Worm (Caenorhabditis elegans) whole organism, young adult: ENCODE measurements around the gene Y57E12AL.6.

Source experiments
- B0019.2 ChIP-seq: fragments of 200-800 bp; sonication (Bioruptor generic); conservative IDR thresholded peaks from 2 replicates; pipeline ENCODE4 v1.3.6; 2022; ENCODE audit warnings: missing genetic modification reagents, missing genetic modification characterization, missing compliant biosample characterization
- F57C9.4 ChIP-seq: sonication (generic microtip); optimal IDR thresholded peaks from 2 replicates; lab custom pipeline; 2017; ENCODE audit warnings: mild to moderate bottlenecking, missing genetic modification characterization, missing compliant biosample characterization
- T26A5.8 ChIP-seq: sonication (generic microtip); optimal IDR thresholded peaks from 2 replicates; lab custom pipeline; 2016; ENCODE audit warnings: missing genetic modification characterization, missing compliant biosample characterization
- Y53G8AR.9 ChIP-seq: fragments of 200-800 bp; sonication (Bioruptor generic); conservative IDR thresholded peaks from 2 replicates; pipeline ENCODE4 v1.3.6; 2022; ENCODE audit warnings: missing genetic modification reagents, missing genetic modification characterization, missing compliant biosample characterization
- ZK185.1 ChIP-seq: sonication (generic microtip); optimal IDR thresholded peaks from 2 replicates; lab custom pipeline; 2016; ENCODE audit warnings: mild to moderate bottlenecking, missing genetic modification characterization, missing compliant biosample characterization; ENCODE audit not compliant: poor library complexity, severe bottlenecking
- akir-1 ChIP-seq: fragments of 200-800 bp; sonication (Bioruptor generic); optimal IDR thresholded peaks from 2 replicates; lab custom pipeline; 2018; ENCODE audit warnings: mild to moderate bottlenecking, missing genetic modification characterization, moderate library complexity, missing compliant biosample characterization
- attf-3 ChIP-seq: fragments of 200-800 bp; sonication (Bioruptor generic); conservative IDR thresholded peaks from 2 replicates; pipeline ENCODE4 v1.3.6; 2022; ENCODE audit warnings: missing genetic modification reagents, missing genetic modification characterization, missing compliant biosample characterization
- attf-5 ChIP-seq: fragments of 200-800 bp; sonication (Bioruptor generic); optimal IDR thresholded peaks from 2 replicates; lab custom pipeline; 2018; ENCODE audit warnings: mild to moderate bottlenecking, missing genetic modification characterization, missing compliant biosample characterization
- bed-1 ChIP-seq: fragments of 200-800 bp; sonication (Bioruptor generic); IDR thresholded peaks from 2 replicates; pipeline ENCODE4 v1.3.6; 2022; ENCODE audit warnings: missing genetic modification reagents, missing genetic modification characterization, missing compliant biosample characterization
- cebp-1 ChIP-seq, 2 experiments: fragments of 200-800 bp in 1 of 2; sonication (Bioruptor generic) in 1 of 2; sonication (generic microtip) in 1 of 2; IDR thresholded peaks in 1 of 2; optimal IDR thresholded peaks in 1 of 2; 2 replicates each; pipeline versions ENCODE4 v1.3.6 to Lab custom; 2017 to 2022; ENCODE audit warnings: missing compliant biosample characterization in 2 of 2, missing genetic modification characterization in 2 of 2, mild to moderate bottlenecking in 1 of 2, missing genetic modification reagents in 1 of 2, moderate library complexity in 1 of 2
- ceh-27 ChIP-seq: fragments of 200-800 bp; sonication (Bioruptor generic); optimal IDR thresholded peaks from 2 replicates; lab custom pipeline; 2018; ENCODE audit warnings: mild to moderate bottlenecking, missing genetic modification characterization, moderate library complexity, missing compliant biosample characterization
- ceh-40 ChIP-seq: fragments of 200-800 bp; sonication (Bioruptor generic); IDR thresholded peaks from 2 replicates; pipeline ENCODE4 v1.3.6; 2022; ENCODE audit warnings: missing genetic modification characterization, missing compliant biosample characterization
- ceh-79 ChIP-seq: sonication (generic microtip); optimal IDR thresholded peaks from 2 replicates; lab custom pipeline; 2017; ENCODE audit warnings: mild to moderate bottlenecking, missing genetic modification characterization, missing compliant biosample characterization
- chd-7 ChIP-seq: sonication (generic microtip); optimal IDR thresholded peaks from 2 replicates; lab custom pipeline; 2016; ENCODE audit warnings: mild to moderate bottlenecking, missing genetic modification characterization, moderate library complexity, missing compliant biosample characterization
- die-1 ChIP-seq: sonication (generic microtip); optimal IDR thresholded peaks from 2 replicates; lab custom pipeline; 2016; ENCODE audit warnings: missing genotype, mild to moderate bottlenecking, missing genetic modification characterization, missing compliant biosample characterization
- dox-1 ChIP-seq: fragments of 200-800 bp; sonication (Bioruptor generic); IDR thresholded peaks from 2 replicates; pipeline ENCODE4 v1.3.6; 2022; ENCODE audit warnings: missing genetic modification reagents, missing genetic modification characterization, missing compliant biosample characterization
- fkh-3 ChIP-seq: sonication (generic microtip); optimal IDR thresholded peaks from 2 replicates; lab custom pipeline; 2016; ENCODE audit warnings: mild to moderate bottlenecking, missing genetic modification characterization, missing compliant biosample characterization
- hmg-20 ChIP-seq: fragments of 200-800 bp; sonication (Bioruptor generic); IDR thresholded peaks from 2 replicates; pipeline ENCODE4 v1.3.6; 2022; ENCODE audit warnings: missing genetic modification reagents, missing genetic modification characterization, missing compliant biosample characterization
- hsf-1 ChIP-seq: fragments of 200-800 bp; sonication (Bioruptor generic); IDR thresholded peaks from 2 replicates; pipeline ENCODE4 v1.3.6; 2022; ENCODE audit warnings: missing genetic modification reagents, missing genetic modification characterization, missing compliant biosample characterization
- let-607 ChIP-seq, 2 experiments: fragments of 200-800 bp in 1 of 2; sonication (Bioruptor generic) in 1 of 2; sonication (generic microtip) in 1 of 2; optimal IDR thresholded peaks; 2 replicates each; lab custom pipeline; 2016 to 2018; ENCODE audit warnings: mild to moderate bottlenecking in 2 of 2, missing compliant biosample characterization in 2 of 2, missing genetic modification characterization in 2 of 2, moderate library complexity in 2 of 2, missing genotype in 1 of 2
- lir-1 ChIP-seq: fragments of 200-800 bp; sonication (Bioruptor generic); conservative IDR thresholded peaks from 2 replicates; pipeline ENCODE4 v1.3.6; 2022; ENCODE audit warnings: missing genetic modification reagents, missing genetic modification characterization, missing compliant biosample characterization
- lsl-1 ChIP-seq: fragments of 200-800 bp; sonication (Bioruptor generic); optimal IDR thresholded peaks from 2 replicates; lab custom pipeline; 2018; ENCODE audit warnings: mild to moderate bottlenecking, missing genetic modification characterization, moderate library complexity, missing compliant biosample characterization
- lsy-27 ChIP-seq: sonication (generic microtip); optimal IDR thresholded peaks from 2 replicates; lab custom pipeline; 2017; ENCODE audit warnings: missing genetic modification characterization, mild to moderate bottlenecking, missing compliant biosample characterization, antibody characterized with exemption, missing genotype, borderline replicate concordance; ENCODE audit not compliant: insufficient read depth
- madf-6 ChIP-seq: fragments of 200-800 bp; sonication (Bioruptor generic); IDR thresholded peaks from 2 replicates; pipeline ENCODE4 v1.3.6; 2022; ENCODE audit warnings: missing genetic modification reagents, missing genetic modification characterization, missing compliant biosample characterization
- nhr-90 ChIP-seq: sonication (generic microtip); optimal IDR thresholded peaks from 2 replicates; lab custom pipeline; 2016; ENCODE audit warnings: missing genotype, mild to moderate bottlenecking, missing genetic modification characterization, missing compliant biosample characterization
- pbrm-1 ChIP-seq: fragments of 200-800 bp; sonication (Bioruptor generic); IDR thresholded peaks from 2 replicates; pipeline ENCODE4 v1.3.6; 2022; ENCODE audit warnings: missing genetic modification reagents, missing genetic modification characterization, missing compliant biosample characterization
- rcor-1 ChIP-seq: fragments of 200-800 bp; sonication (Bioruptor generic); IDR thresholded peaks from 2 replicates; pipeline ENCODE4 v1.3.6; 2022; ENCODE audit warnings: missing genetic modification reagents, missing genetic modification characterization, missing compliant biosample characterization
- sdz-38 ChIP-seq: sonication (generic microtip); optimal IDR thresholded peaks from 2 replicates; lab custom pipeline; 2016; ENCODE audit warnings: missing genotype, missing genetic modification characterization, missing compliant biosample characterization
- snpc-4 ChIP-seq, 5 experiments: fragments of 150-350 bp in 1 of 5; sonication (generic microtip) in 4 of 5; optimal IDR thresholded peaks; 2 replicates each; lab custom pipeline; 2014 to 2018; ENCODE audit warnings: missing genetic modification characterization in 5 of 5, missing biosample characterization in 3 of 5, antibody characterized with exemption in 2 of 5, mild to moderate bottlenecking in 2 of 5, missing compliant biosample characterization in 2 of 5, missing genotype in 2 of 5, moderate library complexity in 2 of 5, missing genetic modification reagents in 1 of 5
- ztf-22 ChIP-seq: fragments of 200-800 bp; sonication (Bioruptor generic); optimal IDR thresholded peaks from 2 replicates; lab custom pipeline; 2018; ENCODE audit warnings: mild to moderate bottlenecking, missing genetic modification characterization, moderate library complexity, missing compliant biosample characterization

Y57E12AL.6 gene

DNA sequence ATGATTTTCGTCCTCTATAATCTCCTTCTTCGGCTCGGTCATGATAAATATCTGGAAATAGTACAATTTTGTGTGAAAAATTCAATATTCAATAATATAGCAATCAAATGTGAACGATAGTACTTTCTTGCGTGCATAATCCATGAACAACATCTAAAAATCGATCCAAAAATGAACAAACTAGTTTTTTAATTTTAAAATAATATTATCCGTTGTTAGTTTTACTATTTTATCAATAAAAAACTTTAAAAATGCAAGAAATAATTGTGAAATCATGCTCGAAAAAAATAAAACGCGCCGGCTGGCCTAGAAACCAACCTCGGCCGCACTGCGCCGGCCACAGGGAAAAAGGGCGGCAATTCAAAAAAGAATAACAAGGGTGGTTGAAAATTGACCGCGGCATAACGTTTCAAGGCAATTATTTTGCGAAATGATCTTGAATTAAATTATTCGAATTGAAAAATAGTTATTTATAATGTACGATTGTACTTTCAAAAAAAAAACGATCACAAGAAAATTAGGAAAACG is 24.4 kb upstream of the Y57E12AL.6 start, which contains the start of gene mys-1 (continued):
- TF ChIP-seq snpc-4 (GFP tag; optimal IDR thresholded peaks at IDR 0.05; lab: Kevin White, UChicago), result peak; percentile 42
- peak in 1 of 4 experiments; percentile 7 for TF ChIP-seq snpc-4 (tag; optimal IDR thresholded peaks at IDR 0.05; lab: Kevin White, UChicago)
- no peak for TF ChIP-seq ceh-79 (tag; lab: Kevin White, UChicago)
- TF ChIP-seq die-1 (tag; lab: Kevin White, UChicago), result no peak
- TF ChIP-seq ZK185.1 (tag; lab: Kevin White, UChicago), result peak; percentile 61
- TF ChIP-seq attf-5, result peak; percentile 17
- no peak for TF ChIP-seq hmg-20 (GFP tag; lab: Robert Waterston, UW)
- TF ChIP-seq attf-3 (GFP tag; lab: Robert Waterston, UW), result 0 out of 2 replicates have a peak, but pooled peaks have one; percentile 42
- TF ChIP-seq ztf-22 (GFP tag; lab: Kevin White, UChicago), result no peak
- TF ChIP-seq sdz-38 (tag; lab: Kevin White, UChicago), result no peak
- TF ChIP-seq lsl-1 (GFP tag; lab: Kevin White, UChicago), result peak; percentile 16
- no peak for TF ChIP-seq ceh-40 (GFP tag; lab: Robert Waterston, UW)
- no peak for TF ChIP-seq let-607 (tag; optimal IDR thresholded peaks at IDR 0.05; lab: Kevin White, UChicago)
- peak; percentile 13 for TF ChIP-seq ceh-27
- TF ChIP-seq dox-1 (GFP tag; lab: Robert Waterston, UW), result peak; percentile 51; the same call in 1 of the 2 replicates
- TF ChIP-seq chd-7, result no peak

ce11 chrV:7079388-7079787 is 19.1 kb upstream of the Y57E12AL.6 start:
- TF ChIP-seq pbrm-1 (GFP tag; lab: Robert Waterston, UW), result no peak
- no peak for TF ChIP-seq bed-1 (GFP tag; lab: Robert Waterston, UW)
- TF ChIP-seq F57C9.4 (tag; lab: Kevin White, UChicago), result no peak
- TF ChIP-seq rcor-1 (GFP tag; lab: Robert Waterston, UW), result no peak
- TF ChIP-seq Y53G8AR.9 (GFP tag; lab: Robert Waterston, UW), result no peak
- no peak for TF ChIP-seq madf-6 (GFP tag; lab: Robert Waterston, UW)
- TF ChIP-seq B0019.2 (GFP tag; lab: Robert Waterston, UW), result no peak

DNA sequence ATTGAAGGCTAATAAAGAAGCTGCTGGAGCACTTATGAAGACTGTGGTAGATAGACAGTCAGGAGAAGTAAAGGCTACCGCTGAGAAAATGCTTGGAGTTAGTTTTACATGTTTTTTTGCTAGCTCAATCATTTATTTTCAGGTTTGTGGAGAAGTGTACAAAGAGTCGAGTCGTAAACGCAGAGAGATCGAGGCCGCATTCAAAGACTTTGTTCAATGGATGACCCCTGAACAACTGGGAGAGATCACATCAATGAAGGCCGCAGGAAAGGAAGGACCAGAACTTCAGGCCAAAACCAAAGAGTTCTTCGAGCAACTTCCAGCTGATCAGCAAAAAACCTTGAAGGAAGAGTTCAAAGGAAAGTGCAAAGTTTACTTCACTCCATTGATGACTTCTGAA is 18.5 kb upstream of the Y57E12AL.6 start:
- TF ChIP-seq T26A5.8 (no peak), Y53G8AR.9 (GFP tag; lab: Robert Waterston, UW) (0 out of 2 replicates have a peak, but pooled peaks have one; percentile 13), lsl-1 (GFP tag; lab: Kevin White, UChicago) (no peak), snpc-4 (GFP tag; optimal IDR thresholded peaks at IDR 0.05; lab: Kevin White, UChicago) (no peak), snpc-4 (tag; optimal IDR thresholded peaks at IDR 0.05; lab: Kevin White, UChicago) (no peak), lsy-27 (tag; lab: Kevin White, UChicago) (no peak), lir-1 (GFP tag; lab: Robert Waterston, UW) (no peak), hsf-1 (GFP tag; lab: Robert Waterston, UW) (no peak), fkh-3 (tag; lab: Kevin White, UChicago) (no peak), akir-1 (GFP tag; lab: Kevin White, UChicago) (no peak)

DNA sequence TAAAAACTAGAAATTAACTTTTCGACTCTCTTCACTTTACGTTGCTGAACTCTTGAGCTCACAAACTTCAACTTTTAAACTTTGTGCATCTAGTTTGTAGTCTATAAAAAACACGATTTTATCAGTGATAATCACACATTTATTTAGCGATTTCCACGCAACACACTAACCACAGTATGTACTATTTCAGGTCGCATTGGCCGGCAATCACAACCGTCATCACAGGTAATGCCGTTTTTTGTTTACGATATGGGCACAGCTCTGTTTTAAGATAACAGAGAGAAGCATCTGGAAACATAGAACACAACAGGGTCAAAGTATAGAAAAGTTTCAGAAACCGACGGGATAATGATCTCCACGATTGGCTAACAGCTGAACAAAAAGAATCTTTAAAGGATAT is 15.9 kb upstream of the Y57E12AL.6 start:
- TF ChIP-seq cebp-1 (GFP tag; IDR thresholded peaks at IDR 0.05; lab: Robert Waterston, UW) (0 out of 2 replicates have a peak, but pooled peaks have one; percentile 11), cebp-1 (tag; optimal IDR thresholded peaks at IDR 0.05; lab: Kevin White, UChicago) (peak; percentile 6), ZK185.1 (tag; lab: Kevin White, UChicago) (peak; percentile 32), nhr-90 (tag; lab: Kevin White, UChicago) (no peak)
